Worm (Caenorhabditis elegans) whole organism, dauer: ENCODE data around the gene srd-39.

ENCODE experiments used
- unc-62 ChIP-seq: sonication (generic microtip); optimal IDR thresholded peaks from 2 replicates; lab custom pipeline; 2017; ENCODE audit warnings: missing biosample characterization, missing genetic modification reagents, missing genetic modification characterization

The srd-39 gene

ce11 chrX:13300503-13300902, at the start of gene srd-39:
Gene srd-39 (minus strand): TSS chrX:13300603.
- TF ChIP-seq unc-62 (GFP tag; lab: Kevin White, UChicago) = no peak

DNA sequence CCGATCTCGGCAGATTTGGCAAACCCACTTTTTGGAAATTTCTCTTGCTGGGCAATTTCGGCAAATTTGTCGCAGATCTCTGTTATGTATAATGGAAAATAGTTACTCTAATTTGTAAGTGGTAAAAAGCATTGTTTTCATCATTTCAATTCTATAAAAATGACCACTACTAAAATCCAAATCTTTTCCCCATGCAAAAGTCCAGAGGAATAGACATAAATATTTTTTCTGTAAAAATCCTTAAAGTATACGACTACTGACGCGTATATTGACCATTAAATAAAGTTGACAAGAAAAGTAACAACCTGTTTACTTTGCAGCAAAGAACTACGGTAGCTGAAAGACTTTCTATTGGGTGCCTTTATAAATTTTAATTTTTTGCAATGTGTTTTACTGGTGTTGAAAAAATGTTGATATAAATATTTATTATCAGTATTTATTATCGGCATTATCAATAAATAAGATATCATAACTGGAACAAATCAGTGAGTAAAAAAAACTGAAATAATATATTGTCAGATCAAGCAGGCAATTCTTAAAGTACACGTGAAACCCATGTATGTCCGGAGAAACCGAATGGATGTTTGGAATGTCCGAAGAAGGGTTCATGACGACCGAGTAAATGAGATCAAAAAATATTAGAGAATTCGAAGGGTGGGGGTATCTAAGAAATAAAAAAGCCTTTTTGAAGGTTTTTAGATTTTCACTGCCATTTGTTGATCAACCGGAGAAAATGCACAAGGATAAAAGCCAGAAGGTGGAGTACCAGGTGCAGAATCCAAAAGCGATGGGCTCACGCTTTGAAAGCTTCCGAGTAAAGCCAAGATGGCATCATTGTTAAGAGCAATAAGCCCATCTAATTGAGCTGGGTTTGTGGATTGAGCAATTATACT, 49.1 kb upstream of the srd-39 start:
- TF ChIP-seq unc-62 (GFP tag; lab: Kevin White, UChicago) = no peak

- no peak for TF ChIP-seq unc-62 (GFP tag; lab: Kevin White, UChicago)
Observed at ce11 chrX:13348417-13348816, 48.0 kb upstream of the srd-39 start.

ce11 chrX:13347251-13347650, 46.8 kb upstream of the srd-39 start:
- TF ChIP-seq unc-62 (GFP tag; lab: Kevin White, UChicago) = no peak

DNA sequence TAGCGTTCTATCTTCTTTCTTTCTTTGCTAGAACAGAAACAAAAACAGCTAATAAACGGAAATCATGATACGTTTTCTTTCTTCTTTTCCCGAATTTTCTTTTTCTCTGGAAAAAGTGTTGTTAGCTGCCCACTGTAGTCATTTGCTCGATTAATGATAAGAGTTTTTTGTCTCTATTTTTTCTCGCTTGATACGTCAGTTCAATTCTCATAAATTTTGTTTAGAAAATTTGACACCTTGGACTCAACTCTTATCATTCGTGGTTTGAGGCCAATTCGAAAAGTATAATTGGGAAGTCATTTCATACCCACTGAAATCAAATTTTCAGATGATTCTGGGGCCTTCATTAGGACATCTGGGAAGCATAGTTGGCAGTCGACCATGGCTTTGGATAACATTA, 41.5 kb upstream of the srd-39 start:
- TF ChIP-seq unc-62 (GFP tag; lab: Kevin White, UChicago) = no peak

DNA sequence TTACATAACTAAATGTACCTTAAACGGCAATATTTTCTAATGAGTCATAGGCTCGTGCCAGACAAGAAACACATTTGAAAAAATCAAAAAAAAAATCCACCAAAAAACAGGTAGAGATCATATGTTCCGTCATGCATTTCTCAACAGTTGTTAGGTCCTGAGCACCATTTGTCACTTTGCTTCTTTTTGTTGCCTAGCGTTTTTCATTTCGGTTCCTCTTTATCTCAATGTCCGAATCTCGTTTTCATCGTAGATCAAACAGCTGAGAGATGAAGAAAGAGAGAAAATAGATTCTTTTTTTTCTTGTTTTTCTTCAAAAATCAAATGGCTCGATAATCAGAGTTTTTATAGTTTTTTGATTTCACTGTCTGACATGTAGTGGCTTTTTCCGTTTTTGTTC, 40.6 kb upstream of the srd-39 start:
- no peak for TF ChIP-seq unc-62 (GFP tag; lab: Kevin White, UChicago)

ce11 chrX:13339029-13339626, 38.7 kb upstream of the srd-39 start:
- no peak for TF ChIP-seq unc-62 (GFP tag; lab: Kevin White, UChicago)

- no peak for TF ChIP-seq unc-62 (GFP tag; lab: Kevin White, UChicago)
Observed at ce11 chrX:13337728-13338127, 37.3 kb upstream of the srd-39 start, which contains the start of gene ptr-24. Gene ptr-24 (plus strand): TSS chrX:13338028.

- no peak for TF ChIP-seq unc-62 (GFP tag; lab: Kevin White, UChicago)
Observed at ce11 chrX:13337000-13337399, 36.6 kb upstream of the srd-39 start.

ce11 chrX:13333835-13334234, 33.4 kb upstream of the srd-39 start, which contains the start of gene F46G10.4:
Gene F46G10.4 (plus strand): TSS chrX:13334046.
- TF ChIP-seq unc-62 (GFP tag; lab: Kevin White, UChicago) = no peak

ce11 chrX:13331386-13331785, 31.0 kb upstream of the srd-39 start, which contains the start of gene sir-2.3:
Gene sir-2.3 (plus strand): TSS chrX:13331686.
- TF ChIP-seq unc-62 (GFP tag; lab: Kevin White, UChicago) = no peak

DNA sequence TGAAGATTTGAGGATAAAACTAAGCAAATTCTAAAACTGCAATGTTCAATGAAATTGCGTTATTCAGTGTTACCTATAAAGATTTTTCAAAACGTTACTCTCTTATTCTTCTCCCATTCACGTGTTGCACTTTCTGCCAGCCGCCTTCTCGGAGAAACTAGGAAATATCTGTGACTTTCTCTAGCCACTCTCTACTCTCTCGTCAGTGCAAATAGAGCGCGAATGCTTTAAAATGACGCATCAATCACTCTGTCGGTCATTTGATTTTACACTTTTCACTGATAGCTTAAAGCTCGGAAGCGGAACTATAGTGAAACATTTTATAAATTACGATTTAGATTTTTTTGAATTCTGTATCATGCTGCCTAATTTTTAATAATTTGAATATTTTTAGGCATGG, 28.5 kb upstream of the srd-39 start:
- no peak for TF ChIP-seq unc-62 (GFP tag; lab: Kevin White, UChicago)

ce11 chrX:13328034-13328433, 27.6 kb upstream of the srd-39 start, which contains the start of gene sir-2.2:
Gene sir-2.2 (plus strand): TSS chrX:13328067.
- no peak for TF ChIP-seq unc-62 (GFP tag; lab: Kevin White, UChicago)

ce11 chrX:13325039-13325438, 24.6 kb upstream of the srd-39 start:
- no peak for TF ChIP-seq unc-62 (GFP tag; lab: Kevin White, UChicago)

DNA sequence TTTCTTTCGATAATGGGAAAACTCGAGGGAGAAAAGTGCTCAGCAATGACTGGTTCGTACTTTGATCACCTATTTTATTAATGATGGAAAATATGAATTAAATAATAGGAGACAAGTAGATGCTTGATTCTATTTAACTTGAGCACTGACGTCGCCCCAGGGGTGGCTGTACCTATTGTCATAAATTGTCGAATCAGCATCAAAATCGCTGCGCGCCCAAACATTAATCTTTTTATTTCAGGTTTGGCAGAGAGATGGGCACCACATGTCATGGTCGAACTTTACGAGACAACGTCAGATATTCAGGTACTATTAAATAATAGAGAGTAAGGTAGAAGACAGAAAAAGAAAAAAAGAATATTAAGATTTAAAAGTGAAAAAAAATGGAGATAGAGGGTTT, 23.9 kb upstream of the srd-39 start:
- TF ChIP-seq unc-62 (GFP tag; lab: Kevin White, UChicago) = no peak

ce11 chrX:13323697-13324096, 23.3 kb upstream of the srd-39 start:
- no peak for TF ChIP-seq unc-62 (GFP tag; lab: Kevin White, UChicago)
